Worm (Caenorhabditis elegans): ENCODE data around the gene rbm-26.

ce11 chrIII:5734905-5735304 lies 23.6 kb downstream of the rbm-26 start, which contains the start of gene B0244.10:
- TF ChIP-seq alr-1 (tag; optimal IDR thresholded peaks at IDR 0.05), result no peak
- TF ChIP-seq R02D3.7 (tag; optimal IDR thresholded peaks at IDR 0.05), result no peak
- no peak for TF ChIP-seq blmp-1 (tag; optimal IDR thresholded peaks at IDR 0.05; ENCODE audit: insufficient read depth)
- no peak for TF ChIP-seq ztf-4 (tag; optimal IDR thresholded peaks at IDR 0.05)
- no peak for TF ChIP-seq nhr-237 (tag; optimal IDR thresholded peaks at IDR 0.05)
- TF ChIP-seq ztf-11 (tag; optimal IDR thresholded peaks at IDR 0.05), result no peak
- no peak for TF ChIP-seq unc-62 (GFP tag; optimal IDR thresholded peaks at IDR 0.05)
- TF ChIP-seq zag-1 (tag; optimal IDR thresholded peaks at IDR 0.05), result no peak
- TF ChIP-seq lin-11 (tag; optimal IDR thresholded peaks at IDR 0.05), result no peak
- TF ChIP-seq sem-4 (tag; optimal IDR thresholded peaks at IDR 0.05), result no peak
- no peak for TF ChIP-seq snpc-4 (tag; optimal IDR thresholded peaks at IDR 0.05)
- no peak for TF ChIP-seq elt-1 (tag; optimal IDR thresholded peaks at IDR 0.05)

All from whole organism, L2 larva.